Fruit fly (Drosophila melanogaster) whole organism, embryonic: Measurements from ENCODE around the gene siz.

Experiments used
- CG13287 ChIP-seq: fragments of 200-800 bp; sonication (Bioruptor generic); IDR thresholded peaks from 2 replicates; pipeline ENCODE4 v1.3.6; 2022; ENCODE audit warnings: missing biosample characterization, missing genetic modification characterization; ENCODE audit not compliant: partially characterized antibody
- CG15514 ChIP-seq: fragments of 200-800 bp; sonication (Bioruptor generic); optimal IDR thresholded peaks from 3 replicates; lab custom pipeline; 2017; ENCODE audit warnings: missing biosample characterization, missing genetic modification characterization, mild to moderate bottlenecking, moderate library complexity, missing genetic modification reagents
- CG16815 ChIP-seq: fragments of 200-800 bp; sonication (Bioruptor generic); optimal IDR thresholded peaks from 3 replicates; lab custom pipeline; 2017; ENCODE audit warnings: missing biosample characterization, mild to moderate bottlenecking, missing genetic modification characterization
- Ets65A ChIP-seq: fragments of 200-800 bp; sonication (Bioruptor generic); peaks from one replicate; lab custom pipeline; 2016; ENCODE audit warnings: missing biosample characterization, missing genetic modification characterization
- Opbp ChIP-seq: fragments of 200-800 bp; sonication (Bioruptor generic); IDR thresholded peaks from 3 replicates; pipeline ENCODE4 v1.3.6; 2022; ENCODE audit warnings: missing biosample characterization, missing genetic modification characterization; ENCODE audit not compliant: partially characterized antibody
- grau ChIP-seq: fragments of 200-800 bp; optimal IDR thresholded peaks from 3 replicates; lab custom pipeline; 2019; ENCODE audit warnings: missing biosample characterization, mild to moderate bottlenecking, missing genetic modification characterization, moderate library complexity
- hbn ChIP-seq: fragments of 200-800 bp; sonication (Bioruptor generic); IDR thresholded peaks from 2 replicates; pipeline ENCODE4 v1.3.6; 2022; ENCODE audit warnings: missing biosample characterization, missing genetic modification characterization; ENCODE audit not compliant: partially characterized antibody
- kni ChIP-seq: fragments of 200-800 bp; sonication (Bioruptor generic); optimal IDR thresholded peaks from 3 replicates; lab custom pipeline; 2017; ENCODE audit warnings: mild to moderate bottlenecking, missing biosample characterization, missing genetic modification reagents, missing genetic modification characterization

dm6 chr3L:21064587-21064986 lies 30.3 kb downstream of the siz start:
- TF ChIP-seq CG13287 (GFP tag; lab: Robert Waterston, UW) (no peak), Ets65A (GFP tag; lab: Kevin White, UChicago) (no peak), kni (GFP tag; lab: Kevin White, UChicago) (no peak), grau (tag; lab: Kevin White, UChicago) (no peak), CG15514 (GFP tag; lab: Kevin White, UChicago) (no peak), Opbp (GFP tag; lab: Robert Waterston, UW) (no peak), CG16815 (GFP tag; lab: Kevin White, UChicago) (no peak), hbn (GFP tag; lab: Robert Waterston, UW) (no peak)
